Fruit fly (Drosophila melanogaster) S2 (cell line): ENCODE data around the gene CG32237.

Experiments used
- CG8478 ChIP-seq: fragments of >200 bp; optimal IDR thresholded peaks from 2 replicates; lab custom pipeline; 2018
- CTCF ChIP-seq, 2 experiments: fragments of >200 bp; optimal IDR thresholded peaks; 2 replicates each; lab custom pipeline; 2018

CG32237 gene

dm6 chr3L:4852411-4853050 is at the start of gene CG32237:
TSS of gene CG32237 (minus strand) at chr3L:4852461.
- no peak for TF ChIP-seq CG8478 (lab: Kevin White, UChicago)
- TF ChIP-seq CTCF (optimal IDR thresholded peaks at IDR 0.05; lab: Kevin White, UChicago), result no peak

dm6 chr3L:4899117-4899516 is 46.9 kb upstream of the CG32237 start:
- TF ChIP-seq CG8478 (lab: Kevin White, UChicago) (no peak), CTCF (optimal IDR thresholded peaks at IDR 0.05; lab: Kevin White, UChicago) (no peak)

- no peak for TF ChIP-seq CG8478 (lab: Kevin White, UChicago)
- TF ChIP-seq CTCF (optimal IDR thresholded peaks at IDR 0.05; lab: Kevin White, UChicago), result no peak
Observed at dm6 chr3L:4898647-4899046, 46.4 kb upstream of the CG32237 start, which contains the start of gene hoka. TSS of gene hoka (plus strand) at chr3L:4898900.

- no peak for TF ChIP-seq CTCF (optimal IDR thresholded peaks at IDR 0.05; lab: Kevin White, UChicago)
- TF ChIP-seq CG8478 (lab: Kevin White, UChicago), result no peak
Observed at dm6 chr3L:4896564-4896963, 44.3 kb upstream of the CG32237 start, which contains the start of gene CG13705. TSS of gene CG13705 (plus strand) at chr3L:4896864.

dm6 chr3L:4860969-4861368 is 8.7 kb upstream of the CG32237 start, which contains the start of gene Dnah3:
TSS of gene Dnah3 (plus strand) at chr3L:4861269.
- TF ChIP-seq CG8478 (lab: Kevin White, UChicago) (no peak), CTCF (optimal IDR thresholded peaks at IDR 0.05; lab: Kevin White, UChicago) (no peak)

- no peak for TF ChIP-seq CTCF (optimal IDR thresholded peaks at IDR 0.05; lab: Kevin White, UChicago)
- TF ChIP-seq CG8478 (lab: Kevin White, UChicago), result no peak
Observed at dm6 chr3L:4860370-4860769, 8.1 kb upstream of the CG32237 start, which contains the start of gene CG32235. TSS of gene CG32235 (minus strand) at chr3L:4860470.

dm6 chr3L:4855208-4855607 is 2.9 kb upstream of the CG32237 start:
- TF ChIP-seq CTCF (optimal IDR thresholded peaks at IDR 0.05; lab: Kevin White, UChicago) (no peak), CG8478 (lab: Kevin White, UChicago) (no peak)

dm6 chr3L:4854153-4854552 is 1.9 kb upstream of the CG32237 start:
- TF ChIP-seq CTCF (optimal IDR thresholded peaks at IDR 0.05; lab: Kevin White, UChicago) (no peak), CG8478 (lab: Kevin White, UChicago) (no peak)

- no peak for TF ChIP-seq CTCF (optimal IDR thresholded peaks at IDR 0.05; lab: Kevin White, UChicago)
- no peak for TF ChIP-seq CG8478 (lab: Kevin White, UChicago)
Observed at dm6 chr3L:4853070-4853469, 809 bp upstream of the CG32237 start.

- no peak for TF ChIP-seq CG8478 (lab: Kevin White, UChicago)
- no peak for TF ChIP-seq CTCF (optimal IDR thresholded peaks at IDR 0.05; lab: Kevin White, UChicago)
Observed at dm6 chr3L:4848066-4848465, 4.2 kb downstream of the CG32237 start.

dm6 chr3L:4844792-4845191 is 7.5 kb downstream of the CG32237 start:
- TF ChIP-seq CTCF (optimal IDR thresholded peaks at IDR 0.05; lab: Kevin White, UChicago) (no peak), CG8478 (lab: Kevin White, UChicago) (no peak)

dm6 chr3L:4843428-4843827 is 8.8 kb downstream of the CG32237 start:
- no peak for TF ChIP-seq CTCF (optimal IDR thresholded peaks at IDR 0.05; lab: Kevin White, UChicago)
- no peak for TF ChIP-seq CG8478 (lab: Kevin White, UChicago)

dm6 chr3L:4842710-4843109 is 9.6 kb downstream of the CG32237 start:
- TF ChIP-seq CG8478 (lab: Kevin White, UChicago), result no peak
- no peak for TF ChIP-seq CTCF (optimal IDR thresholded peaks at IDR 0.05; lab: Kevin White, UChicago)

- TF ChIP-seq CTCF (optimal IDR thresholded peaks at IDR 0.05; lab: Kevin White, UChicago) (peak; percentile 55 to 77), CG8478 (lab: Kevin White, UChicago) (no peak)
Observed at dm6 chr3L:4840039-4840939, 12.0 kb downstream of the CG32237 start, which contains the start of gene CG13707. TSS of gene CG13707 (minus strand) at chr3L:4840108.

- TF ChIP-seq CTCF (optimal IDR thresholded peaks at IDR 0.05; lab: Kevin White, UChicago) (no peak), CG8478 (lab: Kevin White, UChicago) (no peak)
Observed at dm6 chr3L:4836353-4836752, 15.9 kb downstream of the CG32237 start.
